Fruit fly (Drosophila melanogaster) whole organism, prepupa: ENCODE measurements around the gene Jon65Aiii.

Source experiments
- Blimp-1 ChIP-seq: fragments of 200-800 bp; sonication (Bioruptor generic); optimal IDR thresholded peaks from 3 replicates; lab custom pipeline; 2017; ENCODE audit warnings: missing biosample characterization, missing genetic modification characterization, mild to moderate bottlenecking, moderate library complexity, missing genetic modification reagents
- CG10631 ChIP-seq: fragments of 200-800 bp; sonication (Bioruptor generic); optimal IDR thresholded peaks from 2 replicates; lab custom pipeline; 2016; ENCODE audit warnings: missing biosample characterization, missing genetic modification characterization
- CG10669 ChIP-seq: fragments of 200-800 bp; sonication (Bioruptor generic); optimal IDR thresholded peaks from 3 replicates; lab custom pipeline; 2018; ENCODE audit warnings: missing biosample characterization, mild to moderate bottlenecking, missing genetic modification characterization, moderate library complexity
- CG11762 ChIP-seq: fragments of 200-800 bp; sonication (Bioruptor generic); optimal IDR thresholded peaks from 3 replicates; lab custom pipeline; 2016; ENCODE audit warnings: missing biosample characterization, missing genetic modification characterization; ENCODE audit not compliant: insufficient read depth
- CG1621 ChIP-seq: fragments of 200-800 bp; sonication (Bioruptor generic); optimal IDR thresholded peaks from 3 replicates; lab custom pipeline; 2018; ENCODE audit warnings: missing biosample characterization, mild to moderate bottlenecking, missing genetic modification characterization
- CG16779 ChIP-seq: fragments of 200-800 bp; sonication (Bioruptor generic); optimal IDR thresholded peaks from 3 replicates; lab custom pipeline; 2017; ENCODE audit warnings: missing biosample characterization, mild to moderate bottlenecking, missing genetic modification characterization
- CG3032 ChIP-seq: fragments of 200-800 bp; optimal IDR thresholded peaks from 2 replicates; lab custom pipeline; 2019; ENCODE audit warnings: missing biosample characterization, mild to moderate bottlenecking, missing genetic modification characterization, moderate library complexity
- CG31627 ChIP-seq: fragments of 200-800 bp; sonication (Bioruptor generic); optimal IDR thresholded peaks from 3 replicates; lab custom pipeline; 2016; ENCODE audit warnings: missing biosample characterization, missing genetic modification characterization
- CG34406 ChIP-seq: fragments of 200-800 bp; sonication (Bioruptor generic); optimal IDR thresholded peaks from 3 replicates; lab custom pipeline; 2016; ENCODE audit warnings: missing biosample characterization, missing genetic modification characterization
- CG3919 ChIP-seq: fragments of 200-800 bp; sonication (Bioruptor generic); optimal IDR thresholded peaks from 3 replicates; lab custom pipeline; 2016; ENCODE audit warnings: missing biosample characterization, missing genetic modification characterization
- CG4318 ChIP-seq: fragments of 200-800 bp; sonication (Bioruptor generic); optimal IDR thresholded peaks from 3 replicates; lab custom pipeline; 2017; ENCODE audit warnings: missing biosample characterization, mild to moderate bottlenecking, missing genetic modification characterization
- CG6163 ChIP-seq: fragments of 200-800 bp; sonication (Bioruptor generic); IDR thresholded peaks from 3 replicates; pipeline ENCODE4 v1.3.6; 2022; ENCODE audit warnings: missing biosample characterization, missing genetic modification characterization
- CG6276 ChIP-seq: fragments of 200-800 bp; sonication (Bioruptor generic); optimal IDR thresholded peaks from 2 replicates; lab custom pipeline; 2017; ENCODE audit warnings: missing biosample characterization, mild to moderate bottlenecking, missing genetic modification characterization
- CG6854 ChIP-seq: fragments of 200-800 bp; sonication (Bioruptor generic); optimal IDR thresholded peaks from 2 replicates; lab custom pipeline; 2017; ENCODE audit warnings: missing biosample characterization, mild to moderate bottlenecking, missing genetic modification characterization
- CG8119 ChIP-seq: fragments of 200-800 bp; sonication (Bioruptor generic); IDR thresholded peaks from 3 replicates; pipeline ENCODE4 v1.3.6; 2022; ENCODE audit warnings: missing biosample characterization, missing genetic modification characterization
- CG8319 ChIP-seq: fragments of 200-800 bp; sonication (Bioruptor generic); optimal IDR thresholded peaks from 3 replicates; lab custom pipeline; 2016; ENCODE audit warnings: missing biosample characterization, missing genetic modification characterization
- CG9139 ChIP-seq: fragments of 200-800 bp; sonication (Bioruptor generic); optimal IDR thresholded peaks from 3 replicates; lab custom pipeline; 2017; ENCODE audit warnings: missing biosample characterization, mild to moderate bottlenecking, missing genetic modification characterization
- Eip75B ChIP-seq: fragments of 200-800 bp; sonication (Bioruptor generic); optimal IDR thresholded peaks from 3 replicates; lab custom pipeline; 2016; ENCODE audit warnings: missing biosample characterization, missing genetic modification characterization
- Eip78C ChIP-seq: fragments of 200-800 bp; sonication (Bioruptor generic); peaks from one replicate; lab custom pipeline; 2016; ENCODE audit warnings: missing biosample characterization, missing genetic modification characterization
- Ets21C ChIP-seq: fragments of 200-800 bp; sonication (Bioruptor generic); optimal IDR thresholded peaks from 3 replicates; lab custom pipeline; 2016; ENCODE audit warnings: missing biosample characterization, missing genetic modification characterization
- Gug ChIP-seq: fragments of 200-800 bp; sonication (Bioruptor generic); IDR thresholded peaks from 2 replicates; pipeline ENCODE4 v1.3.6; 2022; ENCODE audit warnings: missing biosample characterization, missing genetic modification characterization
- Hr38 ChIP-seq: sonication (Bioruptor generic); optimal IDR thresholded peaks from 2 replicates; lab custom pipeline; 2016; ENCODE audit warnings: missing biosample characterization, missing genetic modification characterization
- Hr39 ChIP-seq: fragments of 200-800 bp; sonication (Bioruptor generic); optimal IDR thresholded peaks from 2 replicates; lab custom pipeline; 2016; ENCODE audit warnings: missing biosample characterization, missing genetic modification characterization
- Hr4 ChIP-seq: fragments of 200-800 bp; sonication (Bioruptor generic); optimal IDR thresholded peaks from 3 replicates; lab custom pipeline; 2016; ENCODE audit warnings: missing biosample characterization, missing genetic modification characterization
- Lpt ChIP-seq: fragments of 200-800 bp; sonication (Bioruptor generic); optimal IDR thresholded peaks from 3 replicates; lab custom pipeline; 2016; ENCODE audit warnings: missing biosample characterization, missing genetic modification characterization
- Met ChIP-seq: fragments of 200-800 bp; sonication (Bioruptor generic); optimal IDR thresholded peaks from 3 replicates; lab custom pipeline; 2016; ENCODE audit warnings: missing biosample characterization, missing genetic modification characterization
- OdsH ChIP-seq: fragments of 200-800 bp; sonication (Bioruptor generic); optimal IDR thresholded peaks from 3 replicates; lab custom pipeline; 2016; ENCODE audit warnings: missing biosample characterization, missing genetic modification characterization
- Smox ChIP-seq: fragments of 200-800 bp; sonication (Bioruptor generic); optimal IDR thresholded peaks from 3 replicates; lab custom pipeline; 2016; ENCODE audit warnings: missing biosample characterization, missing genetic modification characterization
- Sox14 ChIP-seq: fragments of 200-800 bp; sonication (Bioruptor generic); optimal IDR thresholded peaks from 3 replicates; lab custom pipeline; 2016; ENCODE audit warnings: missing biosample characterization, missing genetic modification characterization
- Sox15 ChIP-seq: fragments of 200-800 bp; sonication (Bioruptor generic); optimal IDR thresholded peaks from 3 replicates; lab custom pipeline; 2016; ENCODE audit warnings: missing biosample characterization, missing genetic modification characterization
- achi ChIP-seq: fragments of 200-800 bp; sonication (Bioruptor generic); optimal IDR thresholded peaks from 3 replicates; lab custom pipeline; 2016; ENCODE audit warnings: missing biosample characterization, missing genetic modification characterization
- acj6 ChIP-seq: fragments of 200-800 bp; sonication (Bioruptor generic); optimal IDR thresholded peaks from 3 replicates; lab custom pipeline; 2016; ENCODE audit warnings: missing biosample characterization, missing genetic modification characterization
- dac ChIP-seq: fragments of 200-800 bp; sonication (Bioruptor generic); optimal IDR thresholded peaks from 2 replicates; lab custom pipeline; 2017; ENCODE audit warnings: missing biosample characterization, mild to moderate bottlenecking, missing genetic modification characterization
- eg ChIP-seq: fragments of 200-800 bp; sonication (Bioruptor generic); IDR thresholded peaks from 3 replicates; pipeline ENCODE4 v1.3.6; 2022; ENCODE audit warnings: missing biosample characterization, missing genetic modification characterization
- esn ChIP-seq: fragments of 200-800 bp; sonication (Bioruptor generic); optimal IDR thresholded peaks from 2 replicates; lab custom pipeline; 2016; ENCODE audit warnings: missing biosample characterization, mild to moderate bottlenecking, missing genetic modification characterization, moderate library complexity
- fd59A ChIP-seq: fragments of 200-800 bp; sonication (Bioruptor generic); optimal IDR thresholded peaks from 2 replicates; lab custom pipeline; 2017; ENCODE audit warnings: missing biosample characterization, mild to moderate bottlenecking, missing genetic modification characterization, missing genetic modification reagents
- fkh ChIP-seq: fragments of 200-800 bp; sonication (Bioruptor generic); optimal IDR thresholded peaks from 3 replicates; lab custom pipeline; 2017; ENCODE audit warnings: missing biosample characterization, mild to moderate bottlenecking, missing genetic modification characterization, moderate library complexity
- pdm3 ChIP-seq: fragments of 200-800 bp; sonication (Bioruptor generic); optimal IDR thresholded peaks from 3 replicates; lab custom pipeline; 2016; ENCODE audit warnings: missing biosample characterization, missing genetic modification characterization
- salr ChIP-seq, 2 experiments: fragments of 200-800 bp; sonication (Bioruptor generic); optimal IDR thresholded peaks; 3 replicates each; lab custom pipeline; 2016 to 2018; ENCODE audit warnings: missing biosample characterization in 2 of 2, missing genetic modification characterization in 2 of 2, mild to moderate bottlenecking in 1 of 2
- ss ChIP-seq, 2 experiments: fragments of 200-800 bp; sonication (Bioruptor generic); optimal IDR thresholded peaks; 2 replicates in 1 of 2; 3 replicates in 1 of 2; lab custom pipeline; 2017 to 2018; ENCODE audit warnings: mild to moderate bottlenecking in 2 of 2, missing biosample characterization in 2 of 2, missing genetic modification characterization in 2 of 2, moderate library complexity in 1 of 2
- svp ChIP-seq: fragments of 200-800 bp; sonication (Bioruptor generic); peaks from one replicate; lab custom pipeline; 2016; ENCODE audit warnings: missing biosample characterization, missing genetic modification characterization
- topi ChIP-seq: fragments of 200-800 bp; sonication (Bioruptor generic); optimal IDR thresholded peaks from 3 replicates; lab custom pipeline; 2016; ENCODE audit warnings: missing biosample characterization, missing genetic modification characterization
- vri ChIP-seq: fragments of 200-800 bp; sonication (Bioruptor generic); optimal IDR thresholded peaks from 3 replicates; lab custom pipeline; 2016; ENCODE audit warnings: missing biosample characterization, mild to moderate bottlenecking, missing genetic modification characterization

The Jon65Aiii gene

DNA sequence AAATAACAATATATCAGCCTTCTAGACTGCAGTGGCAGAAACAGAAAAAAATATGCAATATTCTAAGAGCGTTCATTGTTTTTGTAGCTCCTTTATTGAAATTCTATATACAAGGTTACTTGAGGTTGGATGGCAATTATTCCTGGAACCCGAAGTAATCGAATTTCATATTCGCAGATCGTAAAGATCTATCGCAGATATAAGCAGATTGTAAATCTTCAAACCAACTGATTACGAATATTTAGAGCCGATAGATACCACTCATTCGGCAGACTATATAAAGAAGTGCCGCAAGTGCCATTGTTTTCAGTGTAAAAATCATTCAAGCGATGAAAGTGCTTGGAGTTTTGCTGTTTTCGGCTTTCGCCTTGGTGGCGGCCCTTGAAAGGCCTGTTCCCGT is 1.5 kb downstream of the Jon65Aiii start, which contains the start of gene Jon65Aii:
Gene Jon65Aii (plus strand): TSS at position 301 of the 400 bp plus-strand sequence.
- TF ChIP-seq CG4318 (GFP tag; lab: Kevin White, UChicago) (no peak), vri (GFP tag; lab: Kevin White, UChicago) (peak; percentile 7), dac (GFP tag; lab: Kevin White, UChicago) (no peak)

DNA sequence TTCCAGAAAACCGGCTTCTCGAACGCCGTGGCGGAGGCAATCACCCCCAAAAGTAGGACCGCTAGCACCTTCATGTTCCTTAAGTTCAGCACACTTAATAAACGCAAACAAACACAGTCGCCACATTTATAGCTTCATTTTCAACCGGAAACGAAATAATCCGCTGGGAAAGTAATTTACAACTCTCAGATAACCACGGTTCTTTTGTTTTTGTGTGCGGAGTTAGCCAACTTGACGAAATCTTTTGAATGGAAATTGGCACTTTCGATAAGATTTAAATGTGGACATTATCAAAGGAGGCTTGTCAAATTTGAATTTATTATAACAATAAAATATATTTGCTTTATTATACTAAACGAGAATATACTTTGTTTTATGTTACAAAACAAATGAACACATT is 3.8 kb downstream of the Jon65Aiii start, which contains the start of gene Jon65Ai:
Gene Jon65Ai (minus strand): TSS at position 101 of the 400 bp plus-strand sequence.
- TF ChIP-seq CG10631 (GFP tag; lab: Kevin White, UChicago) (no peak), Gug (GFP tag; lab: Robert Waterston, UW) (no peak), acj6 (GFP tag; lab: Kevin White, UChicago) (no peak), CG3032 (tag; lab: Kevin White, UChicago) (no peak), CG8119 (GFP tag; lab: Robert Waterston, UW) (no peak), CG11762 (GFP tag; lab: Kevin White, UChicago) (no peak), Hr39 (GFP tag; lab: Kevin White, UChicago) (no peak), Sox15 (GFP tag; lab: Kevin White, UChicago) (no peak), Met (GFP tag; lab: Kevin White, UChicago) (no peak), CG6276 (GFP tag; lab: Kevin White, UChicago) (no peak), ss (GFP tag; optimal IDR thresholded peaks at IDR 0.05; lab: Kevin White, UChicago) (no peak), Hr38 (GFP tag; lab: Kevin White, UChicago) (no peak)
- TF ChIP-seq, all 60 proteins: peak for 0

DNA sequence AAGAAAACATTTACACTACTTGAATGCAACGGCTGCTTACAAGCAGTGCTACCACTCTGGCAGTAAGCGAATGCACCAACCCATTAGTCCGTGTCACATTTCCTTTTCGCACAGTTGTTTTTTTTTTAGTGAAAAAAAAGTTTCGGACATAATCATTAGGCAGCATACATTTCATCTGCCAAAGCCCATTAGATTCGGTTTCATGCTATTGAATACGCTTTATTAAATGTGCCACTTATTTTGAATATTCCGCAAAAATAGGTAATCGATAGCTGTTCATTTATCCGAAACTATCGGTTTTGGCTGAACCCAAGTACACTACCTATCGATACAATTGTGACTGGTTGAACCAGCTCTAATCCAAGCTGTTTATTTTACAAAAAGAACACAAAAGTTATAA is 4.2 kb downstream of the Jon65Aiii start, which contains the start of gene tant:
Gene tant (plus strand): TSS at position 334 of the 400 bp plus-strand sequence.
- peak; percentile 88 for TF ChIP-seq fkh (GFP tag; lab: Kevin White, UChicago)
- peak; percentile 25 for TF ChIP-seq esn (GFP tag; lab: Kevin White, UChicago)
- TF ChIP-seq CG34406 (GFP tag; lab: Kevin White, UChicago), result no peak
- TF ChIP-seq CG3032 (tag; lab: Kevin White, UChicago), result no peak
- TF ChIP-seq Sox14 (GFP tag; lab: Kevin White, UChicago), result peak; percentile 42
- peak; percentile 9 for TF ChIP-seq CG31627
- no peak for TF ChIP-seq Gug (GFP tag; lab: Robert Waterston, UW)
- no peak for TF ChIP-seq CG6163
- TF ChIP-seq svp (GFP tag; lab: Kevin White, UChicago), result peak; percentile 34

DNA sequence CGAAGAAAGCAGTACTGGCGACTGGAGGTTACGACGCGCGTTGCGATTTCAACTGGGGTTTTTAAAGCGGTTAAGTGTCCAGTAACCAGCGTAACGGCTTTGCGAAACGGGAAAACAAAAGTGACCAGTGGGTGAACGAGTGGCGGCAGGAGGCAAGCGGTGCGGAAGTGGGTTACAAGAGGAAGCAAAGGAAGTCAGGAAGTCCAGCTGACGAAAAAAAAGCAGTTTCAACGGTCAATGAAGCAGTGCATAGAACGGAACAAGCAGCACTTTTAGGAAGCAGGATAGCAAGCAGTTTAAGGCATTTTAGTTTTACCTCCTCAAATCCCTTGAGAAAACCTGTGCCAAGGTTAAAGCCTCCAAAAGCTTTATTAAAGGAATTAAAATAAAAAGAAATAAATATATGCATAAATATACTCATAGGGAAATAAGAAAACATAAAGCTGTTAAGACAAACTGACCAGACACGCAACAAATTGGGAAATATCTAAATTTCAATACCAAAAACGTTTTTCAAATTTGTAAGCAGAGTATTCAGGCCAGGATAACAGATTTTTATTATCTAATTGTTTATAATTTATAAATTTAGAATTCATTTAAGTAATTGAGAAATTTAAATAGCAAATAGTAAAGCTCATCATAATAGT is 8.6 kb downstream of the Jon65Aiii start, which contains the start of gene CG6592:
Gene CG6592 (plus strand): TSS at position 597 of the 647 bp plus-strand sequence.
- TF ChIP-seq pdm3 (GFP tag; lab: Kevin White, UChicago) (peak; percentile 5), Blimp-1 (GFP tag; lab: Kevin White, UChicago) (no peak), dac (GFP tag; lab: Kevin White, UChicago) (no peak), Met (GFP tag; lab: Kevin White, UChicago) (peak; percentile 12), eg (GFP tag; lab: Robert Waterston, UW) (no peak), OdsH (GFP tag; lab: Kevin White, UChicago) (peak; percentile 9), CG8319 (GFP tag; lab: Kevin White, UChicago) (no peak), Smox (GFP tag; lab: Kevin White, UChicago) (no peak), fd59A (GFP tag; lab: Kevin White, UChicago) (peak; percentile 20), Hr4 (GFP tag; lab: Kevin White, UChicago) (no peak), ss (GFP tag; optimal IDR thresholded peaks at IDR 0.05; lab: Kevin White, UChicago) (no peak), Hr39 (GFP tag; lab: Kevin White, UChicago) (peak; percentile 21), Lpt (GFP tag; lab: Kevin White, UChicago) (no peak), Eip78C (GFP tag; lab: Kevin White, UChicago) (peak; percentile 68), CG1621 (peak; percentile 34), Ets21C (GFP tag; lab: Kevin White, UChicago) (no peak), CG10631 (GFP tag; lab: Kevin White, UChicago) (no peak), Hr38 (GFP tag; lab: Kevin White, UChicago) (no peak), CG6854 (GFP tag; lab: Kevin White, UChicago) (no peak), CG16779 (no peak), salr (GFP tag; optimal IDR thresholded peaks at IDR 0.05; lab: Kevin White, UChicago) (peak in 1 of 2 experiments; percentile 46), CG31627 (peak; percentile 20), CG9139 (GFP tag; lab: Kevin White, UChicago) (no peak), achi (no peak), acj6 (GFP tag; lab: Kevin White, UChicago) (peak; percentile 20), CG3919 (GFP tag; lab: Kevin White, UChicago) (peak; percentile 21), CG10669 (peak; percentile 20), fkh (GFP tag; lab: Kevin White, UChicago) (no peak), topi (GFP tag; lab: Kevin White, UChicago) (peak; percentile 10), Eip75B (GFP tag; lab: Kevin White, UChicago) (no peak)
